Fruit fly (Drosophila melanogaster): ENCODE results near the gene Vha14-2.

DNA sequence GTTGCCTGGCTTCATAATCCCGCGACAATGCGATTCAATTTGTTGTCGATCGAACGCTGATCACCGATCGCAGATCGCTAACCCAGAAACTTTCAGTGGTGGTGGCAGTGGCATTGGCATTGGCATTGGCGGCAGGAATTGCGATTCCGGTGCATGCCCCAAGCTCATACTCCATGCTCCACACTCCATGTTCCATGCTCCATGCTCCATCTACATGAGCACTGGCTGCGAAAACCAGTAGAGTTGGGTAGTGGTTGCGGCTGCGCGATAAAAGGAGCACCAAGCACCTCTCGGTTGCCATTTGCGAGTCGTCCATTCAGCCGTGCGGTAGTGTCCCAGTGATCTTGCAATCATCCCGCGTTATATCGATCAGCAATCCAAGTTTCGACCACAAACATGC is 50.9 kb downstream of the Vha14-2 start, which contains the start of gene Osi1:
- TF ChIP-seq ttk (optimal IDR thresholded peaks at IDR 0.05) (no peak), h (optimal IDR thresholded peaks at IDR 0.05) (no peak), psq (optimal IDR thresholded peaks at IDR 0.05) (no peak), Myc (optimal IDR thresholded peaks at IDR 0.05) (no peak), Sin3A (optimal IDR thresholded peaks at IDR 0.05) (no peak)
